Worm (Caenorhabditis elegans) whole organism, midembryonic: ENCODE data around the gene lips-17.

Experiments used
- T22C8.4 ChIP-seq: fragments of 200-800 bp; sonication (Bioruptor generic); IDR thresholded peaks from 2 replicates; pipeline ENCODE4 v1.3.6; 2022; ENCODE audit warnings: missing genetic modification characterization, missing compliant biosample characterization
- cog-1 ChIP-seq: sonication (generic microtip); optimal IDR thresholded peaks from 2 replicates; lab custom pipeline; 2016; ENCODE audit warnings: missing genetic modification characterization, missing compliant biosample characterization
- flt-1 ChIP-seq: fragments of 200-800 bp; sonication (Bioruptor generic); IDR thresholded peaks from 2 replicates; pipeline ENCODE4 v1.3.6; 2022; ENCODE audit warnings: missing genetic modification characterization, missing compliant biosample characterization
- klf-2 ChIP-seq: fragments of 200-800 bp; sonication (Bioruptor generic); conservative IDR thresholded peaks from 2 replicates; pipeline ENCODE4 v1.3.6; 2022; ENCODE audit warnings: missing genetic modification reagents, missing genetic modification characterization, missing compliant biosample characterization
- med-1 ChIP-seq: sonication (generic microtip); optimal IDR thresholded peaks from 2 replicates; lab custom pipeline; 2017; ENCODE audit warnings: missing genetic modification characterization, mild to moderate bottlenecking, missing compliant biosample characterization, antibody characterized with exemption, missing genetic modification reagents; ENCODE audit not compliant: insufficient read depth
- ref-1 ChIP-seq: fragments of 200-800 bp; sonication (Bioruptor generic); conservative IDR thresholded peaks from 2 replicates; pipeline ENCODE4 v1.3.6; 2022; ENCODE audit warnings: missing genetic modification reagents, missing genetic modification characterization, missing compliant biosample characterization
- tab-1 ChIP-seq: fragments of 200-800 bp; sonication (Bioruptor generic); IDR thresholded peaks from 2 replicates; pipeline ENCODE4 v1.3.6; 2022; ENCODE audit warnings: missing genetic modification characterization, missing compliant biosample characterization
- ztf-23 ChIP-seq: fragments of 200-800 bp; sonication (Bioruptor generic); IDR thresholded peaks from 2 replicates; pipeline ENCODE4 v1.3.6; 2022; ENCODE audit warnings: missing genetic modification reagents, missing genetic modification characterization, missing compliant biosample characterization
- ztf-29 ChIP-seq: fragments of 200-800 bp; sonication (Bioruptor generic); IDR thresholded peaks from 2 replicates; pipeline ENCODE4 v1.3.6; 2022; ENCODE audit warnings: missing genetic modification reagents, missing genetic modification characterization, missing compliant biosample characterization

- TF ChIP-seq cog-1 (tag; lab: Kevin White, UChicago) (no peak), ref-1 (GFP tag; lab: Robert Waterston, UW) (no peak), ztf-23 (GFP tag; lab: Robert Waterston, UW) (no peak), klf-2 (GFP tag; lab: Robert Waterston, UW) (no peak), flt-1 (GFP tag; lab: Robert Waterston, UW) (no peak), tab-1 (GFP tag; lab: Robert Waterston, UW) (no peak), ztf-29 (no peak), med-1 (GFP tag; lab: Kevin White, UChicago) (no peak), T22C8.4 (no peak)
Observed at ce11 chrII:7640161-7640841, 32.2 kb downstream of the lips-17 start.
